Worm (Caenorhabditis elegans) whole organism, young adult: ENCODE data around the gene gpa-5.

Experiments used
- B0035.1 ChIP-seq: sonication (generic microtip); optimal IDR thresholded peaks from 2 replicates; lab custom pipeline; 2016; ENCODE audit warnings: missing genetic modification characterization, mild to moderate bottlenecking, missing compliant biosample characterization, missing genotype, missing genetic modification reagents
- F39B2.1 ChIP-seq: fragments of 200-800 bp; sonication (Bioruptor generic); IDR thresholded peaks from 2 replicates; pipeline ENCODE4 v1.3.6; 2022; ENCODE audit warnings: missing genetic modification reagents, missing genetic modification characterization, missing compliant biosample characterization
- aptf-2 ChIP-seq: fragments of 200-800 bp; sonication (Bioruptor generic); conservative IDR thresholded peaks from 2 replicates; pipeline ENCODE4 v1.3.6; 2022; ENCODE audit warnings: missing genetic modification reagents, missing genetic modification characterization, missing compliant biosample characterization
- ceh-79 ChIP-seq: sonication (generic microtip); optimal IDR thresholded peaks from 2 replicates; lab custom pipeline; 2017; ENCODE audit warnings: mild to moderate bottlenecking, missing genetic modification characterization, missing compliant biosample characterization
- lin-35 ChIP-seq, 3 experiments: fragments of 150-350 bp in 2 of 3; sonication (generic microtip) in 1 of 3; optimal IDR thresholded peaks; 2 replicates each; lab custom pipeline; 2014 to 2018; ENCODE audit warnings: missing biosample characterization in 3 of 3, missing genetic modification characterization in 3 of 3, missing genetic modification reagents in 3 of 3
- lin-40 ChIP-seq: sonication (generic microtip); optimal IDR thresholded peaks from 2 replicates; lab custom pipeline; 2016; ENCODE audit warnings: missing genetic modification characterization, mild to moderate bottlenecking, missing compliant biosample characterization, missing genotype, missing genetic modification reagents
- nfya-1 ChIP-seq: sonication (generic microtip); optimal IDR thresholded peaks from 2 replicates; lab custom pipeline; 2017; ENCODE audit warnings: antibody characterized with exemption, missing compliant biosample characterization, missing genetic modification characterization, borderline replicate concordance; ENCODE audit not compliant: insufficient read depth

ce11 chrX:2150006-2150405 lies 29.1 kb upstream of the gpa-5 start, which contains the start of gene npax-2:
- TF ChIP-seq F39B2.1 (GFP tag; lab: Robert Waterston, UW), result no peak
- no peak for TF ChIP-seq aptf-2 (GFP tag; lab: Robert Waterston, UW)
- no peak for TF ChIP-seq B0035.1 (tag; lab: Kevin White, UChicago)
- TF ChIP-seq lin-35 (GFP tag; optimal IDR thresholded peaks at IDR 0.05; lab: Kevin White, UChicago), result no peak
- no peak for TF ChIP-seq lin-40 (tag; lab: Kevin White, UChicago)
- no peak for TF ChIP-seq ceh-79 (tag; lab: Kevin White, UChicago)
- TF ChIP-seq nfya-1 (tag; lab: Kevin White, UChicago), result no peak
